Fruit fly (Drosophila melanogaster) whole organism, embryonic: ENCODE data around the gene SdicB.

ENCODE experiments used
- Adf1 ChIP-seq: fragments of 200-800 bp; sonication (Bioruptor generic); IDR thresholded peaks from 2 replicates; pipeline ENCODE4 v1.3.6; 2022; ENCODE audit warnings: missing biosample characterization, missing genetic modification characterization
- Antp ChIP-seq: fragments of 200-800 bp; sonication (Bioruptor generic); optimal IDR thresholded peaks from 3 replicates; lab custom pipeline; 2016; ENCODE audit warnings: missing biosample characterization, missing genetic modification characterization
- Awh ChIP-seq: fragments of 200-800 bp; sonication (Bioruptor generic); IDR thresholded peaks from 2 replicates; pipeline ENCODE4, ENCODE4 v1.3.6; 2022; ENCODE audit warnings: missing biosample characterization, missing genetic modification characterization
- Bteb2 ChIP-seq: fragments of 200-800 bp; sonication (Bioruptor generic); optimal IDR thresholded peaks from 2 replicates; lab custom pipeline; 2016; ENCODE audit warnings: missing biosample characterization, missing genetic modification characterization
- C15 ChIP-seq: fragments of 200-800 bp; sonication (Bioruptor generic); IDR thresholded peaks from 3 replicates; pipeline ENCODE4 v1.3.6; 2022; ENCODE audit warnings: missing biosample characterization, missing genetic modification characterization
- CG1024 ChIP-seq: fragments of 200-800 bp; sonication (Bioruptor generic); IDR thresholded peaks from 2 replicates; pipeline ENCODE4 v1.3.6; 2022; ENCODE audit warnings: missing biosample characterization, missing genetic modification characterization
- CG10959 ChIP-seq: fragments of 200-800 bp; sonication (Bioruptor generic); IDR thresholded peaks from 2 replicates; pipeline ENCODE4 v1.3.6; 2022; ENCODE audit warnings: missing biosample characterization, missing genetic modification characterization
- CG12219 ChIP-seq: fragments of 200-800 bp; sonication (Bioruptor generic); optimal IDR thresholded peaks from 3 replicates; lab custom pipeline; 2018; ENCODE audit warnings: missing biosample characterization, mild to moderate bottlenecking, missing genetic modification characterization
- CG14710 ChIP-seq: fragments of 200-800 bp; sonication (Bioruptor generic); optimal IDR thresholded peaks from 3 replicates; lab custom pipeline; 2019; ENCODE audit warnings: missing biosample characterization, mild to moderate bottlenecking, missing genetic modification characterization, moderate library complexity
- CG14860 ChIP-seq: fragments of 200-800 bp; sonication (Bioruptor generic); IDR thresholded peaks from 3 replicates; pipeline ENCODE4 v1.3.6; 2022; ENCODE audit warnings: missing biosample characterization, missing genetic modification characterization; ENCODE audit not compliant: partially characterized antibody
- CG15269 ChIP-seq: fragments of 200-800 bp; sonication (Bioruptor generic); optimal IDR thresholded peaks from 2 replicates; lab custom pipeline; 2018; ENCODE audit warnings: missing biosample characterization, mild to moderate bottlenecking, missing genetic modification characterization, moderate library complexity
- CG15514 ChIP-seq: fragments of 200-800 bp; sonication (Bioruptor generic); optimal IDR thresholded peaks from 3 replicates; lab custom pipeline; 2017; ENCODE audit warnings: missing biosample characterization, missing genetic modification characterization, mild to moderate bottlenecking, moderate library complexity, missing genetic modification reagents
- CG16779 ChIP-seq: fragments of 200-800 bp; sonication (Bioruptor generic); IDR thresholded peaks from 2 replicates; pipeline ENCODE4 v1.3.6; 2022; ENCODE audit warnings: missing biosample characterization, missing genetic modification characterization
- CG17612 ChIP-seq: fragments of 200-800 bp; sonication (Bioruptor generic); IDR thresholded peaks from 2 replicates; pipeline ENCODE4 v1.3.6; 2022; ENCODE audit warnings: missing biosample characterization, missing genetic modification characterization
- CG1832 ChIP-seq: fragments of 200-800 bp; sonication (Bioruptor generic); optimal IDR thresholded peaks from 2 replicates; lab custom pipeline; 2017; ENCODE audit warnings: missing biosample characterization, mild to moderate bottlenecking, missing genetic modification characterization, inconsistent platforms
- CG30431 ChIP-seq: fragments of 200-800 bp; sonication (Bioruptor generic); optimal IDR thresholded peaks from 2 replicates; lab custom pipeline; 2017; ENCODE audit warnings: missing biosample characterization, missing genetic modification characterization
- CG3163 ChIP-seq: fragments of 200-800 bp; sonication (Bioruptor generic); optimal IDR thresholded peaks from 3 replicates; lab custom pipeline; 2016; ENCODE audit warnings: missing biosample characterization, missing genetic modification characterization
- CG32772 ChIP-seq: fragments of 200-800 bp; sonication (Bioruptor generic); IDR thresholded peaks from 2 replicates; pipeline ENCODE4 v1.3.6; 2022; ENCODE audit warnings: missing biosample characterization, missing genetic modification characterization
- CG3281 ChIP-seq: fragments of 200-800 bp; sonication (Bioruptor generic); optimal IDR thresholded peaks from 3 replicates; lab custom pipeline; 2017; ENCODE audit warnings: missing biosample characterization, mild to moderate bottlenecking, missing genetic modification characterization
- CG33557 ChIP-seq: fragments of 200-800 bp; sonication (Bioruptor generic); optimal IDR thresholded peaks from 2 replicates; lab custom pipeline; 2019; ENCODE audit warnings: missing biosample characterization, mild to moderate bottlenecking, missing genetic modification characterization, moderate library complexity
- CG3726 ChIP-seq: fragments of 200-800 bp; sonication (Bioruptor generic); IDR thresholded peaks from 3 replicates; pipeline ENCODE4, ENCODE4 v1.3.6; 2022; ENCODE audit warnings: missing biosample characterization, missing genetic modification characterization
- CG5180 ChIP-seq: fragments of 200-800 bp; sonication (Bioruptor generic); optimal IDR thresholded peaks from 3 replicates; lab custom pipeline; 2017; ENCODE audit warnings: missing biosample characterization, missing genetic modification characterization, mild to moderate bottlenecking, moderate library complexity, missing genetic modification reagents
- CG5245 ChIP-seq: fragments of 200-800 bp; sonication (Bioruptor generic); optimal IDR thresholded peaks from 3 replicates; lab custom pipeline; 2016; ENCODE audit warnings: missing biosample characterization, missing genetic modification characterization
- CG5953 ChIP-seq: fragments of 200-800 bp; sonication (Bioruptor generic); IDR thresholded peaks from 2 replicates; pipeline ENCODE4 v1.3.6; 2022; ENCODE audit warnings: missing biosample characterization, missing genetic modification characterization
- CG7928 ChIP-seq: fragments of 200-800 bp; sonication (Bioruptor generic); optimal IDR thresholded peaks from 2 replicates; lab custom pipeline; 2017; ENCODE audit warnings: missing biosample characterization, mild to moderate bottlenecking, missing genetic modification characterization
- CG8281 ChIP-seq: fragments of 200-800 bp; sonication (Bioruptor generic); optimal IDR thresholded peaks from 2 replicates; lab custom pipeline; 2018; ENCODE audit warnings: missing biosample characterization, mild to moderate bottlenecking, missing genetic modification characterization, moderate library complexity
- Dfd ChIP-seq, 2 experiments: fragments of >200 bp; optimal IDR thresholded peaks; 2 replicates each; lab custom pipeline; 2017; ENCODE audit warnings: missing biosample characterization in 2 of 2, missing genetic modification characterization in 2 of 2
- GATAe ChIP-seq: fragments of 200-800 bp; sonication (Bioruptor generic); conservative IDR thresholded peaks from 2 replicates; pipeline ENCODE4 v1.3.6; 2022; ENCODE audit warnings: missing biosample characterization, missing genetic modification characterization
- HLHmδ ChIP-seq: fragments of 200-800 bp; sonication (Bioruptor generic); optimal IDR thresholded peaks from 2 replicates; lab custom pipeline; 2018; ENCODE audit warnings: missing biosample characterization, mild to moderate bottlenecking, missing genetic modification characterization, moderate library complexity
- Hr51 ChIP-seq, 2 experiments: fragments of 200-800 bp; sonication (Bioruptor generic); optimal IDR thresholded peaks; 2 replicates in 1 of 2; 3 replicates in 1 of 2; lab custom pipeline; 2016 to 2018; ENCODE audit warnings: missing biosample characterization in 2 of 2, missing genetic modification characterization in 2 of 2, mild to moderate bottlenecking in 1 of 2, moderate library complexity in 1 of 2
- Kr ChIP-seq: fragments of 200-800 bp; sonication (Bioruptor generic); optimal IDR thresholded peaks from 2 replicates; lab custom pipeline; 2017; ENCODE audit warnings: missing biosample characterization, mild to moderate bottlenecking, missing genetic modification characterization
- Meics ChIP-seq: fragments of 200-800 bp; sonication (Bioruptor generic); optimal IDR thresholded peaks from 2 replicates; lab custom pipeline; 2017; ENCODE audit warnings: missing biosample characterization, mild to moderate bottlenecking, missing genetic modification characterization
- NK7.1 ChIP-seq: fragments of 200-800 bp; sonication (Bioruptor generic); optimal IDR thresholded peaks from 3 replicates; lab custom pipeline; 2016; ENCODE audit warnings: missing biosample characterization, missing genetic modification characterization
- Nf-YB ChIP-seq: fragments of 200-800 bp; sonication (Bioruptor generic); optimal IDR thresholded peaks from 3 replicates; lab custom pipeline; 2019; ENCODE audit warnings: missing biosample characterization, mild to moderate bottlenecking, missing genetic modification characterization, moderate library complexity
- aop ChIP-seq: fragments of 200-800 bp; sonication (Bioruptor generic); IDR thresholded peaks from 2 replicates; pipeline ENCODE4 v1.3.6; 2022; ENCODE audit warnings: missing biosample characterization, missing genetic modification characterization
- bigmax ChIP-seq: fragments of 200-800 bp; sonication (Bioruptor generic); optimal IDR thresholded peaks from 2 replicates; lab custom pipeline; 2018; ENCODE audit warnings: missing biosample characterization, mild to moderate bottlenecking, missing genetic modification characterization
- br ChIP-seq: fragments of >200 bp; optimal IDR thresholded peaks from 2 replicates; lab custom pipeline; 2017
- cas ChIP-seq: fragments of 200-800 bp; sonication (Bioruptor generic); IDR thresholded peaks from 2 replicates; pipeline ENCODE4 v1.3.6; 2022; ENCODE audit warnings: missing biosample characterization, missing genetic modification characterization
- dati ChIP-seq: fragments of 200-800 bp; sonication (Bioruptor generic); IDR thresholded peaks from 2 replicates; pipeline ENCODE4 v1.3.6; 2022; ENCODE audit warnings: missing biosample characterization, missing genetic modification characterization
- fd3F ChIP-seq: fragments of 200-800 bp; sonication (Bioruptor generic); optimal IDR thresholded peaks from 2 replicates; lab custom pipeline; 2018; ENCODE audit warnings: missing biosample characterization, mild to moderate bottlenecking, missing genetic modification characterization, moderate library complexity
- gem ChIP-seq: fragments of 200-800 bp; sonication (Bioruptor generic); optimal IDR thresholded peaks from 2 replicates; lab custom pipeline; 2019; ENCODE audit warnings: missing biosample characterization, mild to moderate bottlenecking, missing genetic modification characterization, moderate library complexity
- gsb ChIP-seq: fragments of 200-800 bp; sonication (Bioruptor generic); IDR thresholded peaks from 2 replicates; pipeline ENCODE4 v1.3.6; 2022; ENCODE audit warnings: missing biosample characterization, missing genetic modification characterization
- klu ChIP-seq: fragments of 200-800 bp; sonication (Bioruptor generic); IDR thresholded peaks from 2 replicates; pipeline ENCODE4 v1.3.6; 2022; ENCODE audit warnings: missing biosample characterization, missing genetic modification characterization
- lilli ChIP-seq: fragments of 200-800 bp; sonication (Bioruptor generic); optimal IDR thresholded peaks from 3 replicates; lab custom pipeline; 2016; ENCODE audit warnings: missing biosample characterization, missing genetic modification characterization
- luna ChIP-seq: fragments of 200-800 bp; sonication (Bioruptor generic); optimal IDR thresholded peaks from 2 replicates; lab custom pipeline; 2016; ENCODE audit warnings: missing biosample characterization, missing genetic modification characterization
- nmo ChIP-seq: fragments of 200-800 bp; sonication (Bioruptor generic); optimal IDR thresholded peaks from 2 replicates; lab custom pipeline; 2018; ENCODE audit warnings: missing biosample characterization, mild to moderate bottlenecking, missing genetic modification characterization, moderate library complexity
- oc ChIP-seq: fragments of 200-800 bp; sonication (Bioruptor generic); optimal IDR thresholded peaks from 2 replicates; lab custom pipeline; 2018; ENCODE audit warnings: missing biosample characterization, mild to moderate bottlenecking, missing genetic modification characterization, moderate library complexity
- shn ChIP-seq: fragments of 200-800 bp; sonication (Bioruptor generic); optimal IDR thresholded peaks from 3 replicates; lab custom pipeline; 2016; ENCODE audit warnings: missing biosample characterization, missing genetic modification characterization
- sim ChIP-seq: fragments of 200-800 bp; sonication (Bioruptor generic); IDR thresholded peaks from 2 replicates; pipeline ENCODE4 v1.3.6; 2022; ENCODE audit warnings: missing biosample characterization, missing genetic modification characterization
- stwl ChIP-seq: fragments of 200-800 bp; sonication (Bioruptor generic); optimal IDR thresholded peaks from 3 replicates; lab custom pipeline; 2018; ENCODE audit warnings: missing biosample characterization, mild to moderate bottlenecking, missing genetic modification characterization, moderate library complexity
- vvl ChIP-seq: fragments of 200-800 bp; sonication (Bioruptor generic); IDR thresholded peaks from 2 replicates; pipeline ENCODE4 v1.3.6; 2022; ENCODE audit warnings: missing biosample characterization, missing genetic modification characterization
- yki ChIP-seq: fragments of >200 bp; optimal IDR thresholded peaks from 3 replicates; lab custom pipeline; 2018

The SdicB gene

dm6 chrX:20173464-20173995 is 35.9 kb downstream of the SdicB start, which contains the start of gene AnxB10 (continued):
- TF ChIP-seq CG15514 (peak; percentile 34), Nf-YB (GFP tag; lab: Kevin White, UChicago) (peak; percentile 11), Antp (GFP tag; lab: Kevin White, UChicago) (no peak), vvl (peak; percentile 58), bigmax (GFP tag; lab: Kevin White, UChicago) (no peak), fd3F (GFP tag; lab: Kevin White, UChicago) (no peak), CG14710 (tag; lab: Kevin White, UChicago) (peak; percentile 39), CG3726 (GFP tag; lab: Robert Waterston, UW) (no peak), Meics (GFP tag; lab: Kevin White, UChicago) (peak; percentile 77), nmo (GFP tag; lab: Kevin White, UChicago) (peak; percentile 67), CG30431 (GFP tag; lab: Kevin White, UChicago) (no peak), Awh (GFP tag; lab: Robert Waterston, UW) (no peak), CG1024 (GFP tag; lab: Robert Waterston, UW) (no peak), CG3163 (GFP tag; lab: Kevin White, UChicago) (peak; percentile 3), CG5180 (GFP tag; lab: Kevin White, UChicago) (peak; percentile 36), luna (GFP tag; lab: Kevin White, UChicago) (no peak), br (lab: Kevin White, UChicago) (no peak), CG15269 (tag; lab: Kevin White, UChicago) (peak; percentile 55), Adf1 (GFP tag; lab: Robert Waterston, UW) (no peak), cas (GFP tag; lab: Robert Waterston, UW) (no peak), CG10959 (no peak), CG7928 (GFP tag; lab: Kevin White, UChicago) (no peak), Bteb2 (GFP tag; lab: Kevin White, UChicago) (no peak), GATAe (GFP tag; lab: Robert Waterston, UW) (no peak), gem (peak; percentile 74), CG1832 (GFP tag; lab: Kevin White, UChicago) (no peak), gsb (GFP tag; lab: Robert Waterston, UW) (no peak), Hr51 (GFP tag; optimal IDR thresholded peaks at IDR 0.05; lab: Kevin White, UChicago) (peak in 1 of 2 experiments; percentile 75), klu (GFP tag; lab: Robert Waterston, UW) (no peak), stwl (tag; lab: Kevin White, UChicago) (no peak), CG3281 (GFP tag; lab: Kevin White, UChicago) (peak; percentile 75), HLHmδ (GFP tag; lab: Kevin White, UChicago) (no peak), dati (GFP tag; lab: Robert Waterston, UW) (no peak), CG33557 (no peak), CG5245 (GFP tag; lab: Kevin White, UChicago) (peak; percentile 26), CG8281 (peak; percentile 4), sim (GFP tag; lab: Robert Waterston, UW) (no peak; the same call in 1 of the 2 replicates), Dfd (GFP tag; optimal IDR thresholded peaks at IDR 0.05; lab: Kevin White, UChicago) (no peak), CG14860 (GFP tag; lab: Robert Waterston, UW) (no peak), CG17612 (no peak), yki (lab: Kevin White, UChicago) (no peak), CG32772 (GFP tag; lab: Robert Waterston, UW) (0 out of 2 replicates have a peak, but pooled peaks have one; percentile 25), aop (GFP tag; lab: Robert Waterston, UW) (no peak), C15 (no peak), shn (GFP tag; lab: Kevin White, UChicago) (no peak), oc (tag; lab: Kevin White, UChicago) (peak; percentile 22), CG12219 (GFP tag; lab: Kevin White, UChicago) (no peak), NK7.1 (GFP tag; lab: Kevin White, UChicago) (no peak), lilli (GFP tag; lab: Kevin White, UChicago) (peak; percentile 28), CG5953 (no peak), CG16779 (no peak), Kr (GFP tag; lab: Kevin White, UChicago) (no peak)
